Worm (Caenorhabditis elegans) whole organism, late embryonic: Measurements from ENCODE around the gene znf-593.

Experiments used
- C08G9.2 ChIP-seq: sonication (generic microtip); optimal IDR thresholded peaks from 2 replicates; lab custom pipeline; 2016; ENCODE audit warnings: mild to moderate bottlenecking, missing genetic modification characterization, moderate library complexity, missing compliant biosample characterization
- Y22D7AL.16 ChIP-seq: sonication (generic microtip); optimal IDR thresholded peaks from 2 replicates; lab custom pipeline; 2016; ENCODE audit warnings: missing genetic modification characterization, missing compliant biosample characterization
- ama-1 ChIP-seq: fragments of 150-350 bp; optimal IDR thresholded peaks from 2 replicates; lab custom pipeline; 2014
- ceh-34 ChIP-seq: sonication (generic microtip); optimal IDR thresholded peaks from 2 replicates; lab custom pipeline; 2016; ENCODE audit warnings: mild to moderate bottlenecking, missing genetic modification characterization, missing compliant biosample characterization
- dve-1 ChIP-seq: sonication (generic microtip); optimal IDR thresholded peaks from 2 replicates; lab custom pipeline; 2017; ENCODE audit warnings: antibody characterized with exemption, mild to moderate bottlenecking, missing genetic modification characterization, missing compliant biosample characterization
- ets-4 ChIP-seq: sonication (generic microtip); optimal IDR thresholded peaks from 2 replicates; lab custom pipeline; 2016; ENCODE audit warnings: missing genetic modification characterization, missing compliant biosample characterization
- fkh-10 ChIP-seq: fragments of 150-350 bp; optimal IDR thresholded peaks from 2 replicates; lab custom pipeline; 2014; ENCODE audit warnings: missing biosample characterization, missing genetic modification reagents, missing genetic modification characterization
- hlh-30 ChIP-seq: sonication (generic microtip); optimal IDR thresholded peaks from 2 replicates; lab custom pipeline; 2017; ENCODE audit warnings: antibody characterized with exemption, missing genetic modification characterization, missing compliant biosample characterization; ENCODE audit not compliant: insufficient read depth
- madf-2 ChIP-seq: sonication (generic microtip); optimal IDR thresholded peaks from 2 replicates; lab custom pipeline; 2017; ENCODE audit warnings: missing genetic modification characterization, missing compliant biosample characterization
- nfya-1 ChIP-seq: sonication (generic microtip); optimal IDR thresholded peaks from 2 replicates; lab custom pipeline; 2017; ENCODE audit warnings: missing genetic modification characterization, mild to moderate bottlenecking, missing compliant biosample characterization, antibody characterized with exemption, moderate library complexity
- nhr-232 ChIP-seq: sonication (generic microtip); optimal IDR thresholded peaks from 2 replicates; lab custom pipeline; 2016; ENCODE audit warnings: missing genetic modification characterization, missing compliant biosample characterization
- pha-2 ChIP-seq: sonication (generic microtip); optimal IDR thresholded peaks from 2 replicates; lab custom pipeline; 2017; ENCODE audit warnings: mild to moderate bottlenecking, missing genetic modification characterization, missing compliant biosample characterization
- sox-4 ChIP-seq: sonication (generic microtip); optimal IDR thresholded peaks from 2 replicates; lab custom pipeline; 2017; ENCODE audit warnings: mild to moderate bottlenecking, missing genetic modification characterization, inconsistent platforms, missing compliant biosample characterization
- unc-86 ChIP-seq: sonication (generic microtip); optimal IDR thresholded peaks from 2 replicates; lab custom pipeline; 2016; ENCODE audit warnings: missing genetic modification characterization, missing compliant biosample characterization

DNA sequence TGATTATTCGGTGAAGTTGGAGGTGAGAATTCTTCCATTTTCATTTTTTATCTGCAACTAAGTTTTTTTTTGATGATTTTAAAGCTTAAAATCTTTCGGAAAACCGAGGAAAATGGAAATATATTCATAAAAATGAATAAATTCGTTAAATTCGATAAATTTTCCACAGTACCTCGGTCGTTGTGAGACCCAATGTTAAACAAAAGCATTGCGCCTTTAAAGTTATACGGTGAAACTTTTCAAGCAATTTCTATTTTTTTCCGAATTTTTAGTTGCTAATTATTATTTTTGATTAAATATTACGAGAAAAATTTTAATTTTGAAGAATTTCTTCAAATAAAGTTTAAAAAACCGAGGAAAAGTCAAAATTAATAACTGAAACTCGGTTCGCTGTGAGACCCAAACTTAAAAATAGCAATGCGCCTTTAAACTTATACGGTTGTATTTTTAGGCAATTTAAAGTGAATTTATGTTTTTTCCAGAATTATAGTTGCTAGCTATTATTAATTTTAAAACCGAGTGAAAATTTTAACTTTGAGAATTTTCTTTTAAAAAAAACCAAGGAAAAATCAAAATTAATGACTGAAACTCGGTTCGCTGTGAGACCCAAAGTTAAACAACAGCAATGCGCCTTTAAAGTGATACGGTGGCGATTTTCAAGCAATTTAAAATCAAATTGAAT, 49.1 kb downstream of the znf-593 start, which contains the start of gene taf-12:
- TF ChIP-seq unc-86 (tag; lab: Kevin White, UChicago), result no peak
- no peak for TF ChIP-seq ets-4 (tag; lab: Kevin White, UChicago)
- no peak for TF ChIP-seq nfya-1 (tag; lab: Kevin White, UChicago)
- no peak for TF ChIP-seq madf-2 (tag; lab: Kevin White, UChicago)
- TF ChIP-seq pha-2 (tag; lab: Kevin White, UChicago), result no peak
- TF ChIP-seq ama-1 (lab: Kevin White, UChicago), result no peak
- no peak for TF ChIP-seq fkh-10 (GFP tag; lab: Kevin White, UChicago)
- TF ChIP-seq C08G9.2 (tag; lab: Kevin White, UChicago), result no peak
- no peak for TF ChIP-seq sox-4 (tag; lab: Kevin White, UChicago)
- no peak for TF ChIP-seq Y22D7AL.16 (tag; lab: Kevin White, UChicago)
- no peak for TF ChIP-seq nhr-232 (tag; lab: Kevin White, UChicago)
- no peak for TF ChIP-seq hlh-30 (tag; lab: Kevin White, UChicago)
- no peak for TF ChIP-seq ceh-34 (tag; lab: Kevin White, UChicago)
- no peak for TF ChIP-seq dve-1
